Worm (Caenorhabditis elegans) whole organism, L2 larva: Measurements from ENCODE around the gene F26A1.1.

Experiments used
- C34F6.9 ChIP-seq: fragments of 150-350 bp; optimal IDR thresholded peaks from 2 replicates; lab custom pipeline; 2014; ENCODE audit warnings: missing biosample characterization, missing genetic modification characterization
- aly-2 ChIP-seq: fragments of 150-350 bp; optimal IDR thresholded peaks from 2 replicates; lab custom pipeline; 2014; ENCODE audit warnings: missing biosample characterization, missing genetic modification characterization
- ama-1 ChIP-seq: fragments of 150-350 bp; optimal IDR thresholded peaks from 2 replicates; lab custom pipeline; 2018; ENCODE audit warnings: inconsistent platforms
- blmp-1 ChIP-seq: sonication (generic microtip); optimal IDR thresholded peaks from 2 replicates; lab custom pipeline; 2017; ENCODE audit warnings: missing genetic modification characterization, mild to moderate bottlenecking, missing compliant biosample characterization, antibody characterized with exemption, moderate library complexity; ENCODE audit not compliant: insufficient read depth
- elt-3 ChIP-seq: sonication (generic microtip); optimal IDR thresholded peaks from 2 replicates; lab custom pipeline; 2017; ENCODE audit warnings: missing biosample characterization, missing genetic modification characterization
- lin-11 ChIP-seq: fragments of 150-350 bp; sonication (generic microtip); optimal IDR thresholded peaks from 2 replicates; lab custom pipeline; 2014; ENCODE audit warnings: missing biosample characterization, missing genetic modification characterization, inconsistent platforms, mixed read lengths
- skn-1 ChIP-seq: sonication (generic microtip); optimal IDR thresholded peaks from 2 replicates; lab custom pipeline; 2017; ENCODE audit warnings: missing biosample characterization, missing genetic modification characterization
- snpc-4 ChIP-seq: fragments of 150-350 bp; optimal IDR thresholded peaks from 2 replicates; lab custom pipeline; 2014; ENCODE audit warnings: missing biosample characterization, missing genetic modification characterization
- zag-1 ChIP-seq: fragments of 150-350 bp; optimal IDR thresholded peaks from 2 replicates; lab custom pipeline; 2014; ENCODE audit warnings: missing biosample characterization, missing genetic modification characterization
- ztf-4 ChIP-seq: fragments of 150-350 bp; optimal IDR thresholded peaks from 2 replicates; lab custom pipeline; 2014; ENCODE audit warnings: missing biosample characterization, missing genetic modification characterization

- TF ChIP-seq blmp-1 (tag; lab: Kevin White, UChicago) (no peak), C34F6.9 (tag; lab: Kevin White, UChicago) (no peak), ztf-4 (no peak), ama-1 (lab: Kevin White, UChicago) (no peak), aly-2 (tag; lab: Kevin White, UChicago) (no peak), snpc-4 (tag; lab: Kevin White, UChicago) (no peak), skn-1 (tag; lab: Kevin White, UChicago) (no peak), lin-11 (tag; lab: Kevin White, UChicago) (no peak), zag-1 (tag; lab: Kevin White, UChicago) (no peak), elt-3 (tag; lab: Kevin White, UChicago) (no peak)
Observed at ce11 chrIII:4844327-4844726, 6.0 kb upstream of the F26A1.1 start, which contains the start of the genes clec-157 and fkh-5.
